Worm (Caenorhabditis elegans) whole organism, L1 larva: Measurements from ENCODE around the gene adbp-1.
A peak's percentile ranks its signal among the peaks of the same experiment; 100 is the strongest.

ENCODE experiments used
- C04F5.9 ChIP-seq: sonication (generic microtip); optimal IDR thresholded peaks from 2 replicates; lab custom pipeline; 2016; ENCODE audit warnings: missing genetic modification characterization, missing compliant biosample characterization
- C34B4.2 ChIP-seq: sonication (generic microtip); optimal IDR thresholded peaks from 2 replicates; lab custom pipeline; 2017; ENCODE audit warnings: mild to moderate bottlenecking, missing genetic modification characterization, missing compliant biosample characterization
- F16B12.6 ChIP-seq: fragments of 150-350 bp; optimal IDR thresholded peaks from 2 replicates; lab custom pipeline; 2014; ENCODE audit warnings: missing biosample characterization, missing genetic modification characterization
- Y116A8C.19 ChIP-seq: sonication (generic microtip); optimal IDR thresholded peaks from 2 replicates; lab custom pipeline; 2016; ENCODE audit warnings: missing compliant biosample characterization, missing genetic modification characterization, borderline replicate concordance
- aha-1 ChIP-seq: fragments of 150-350 bp; optimal IDR thresholded peaks from 2 replicates; lab custom pipeline; 2014; ENCODE audit warnings: missing biosample characterization, missing genetic modification characterization
- alr-1 ChIP-seq: fragments of 200-800 bp; sonication (Bioruptor generic); optimal IDR thresholded peaks from 2 replicates; lab custom pipeline; 2018; ENCODE audit warnings: borderline replicate concordance, mild to moderate bottlenecking, missing genetic modification characterization, missing compliant biosample characterization
- aly-2 ChIP-seq: fragments of 150-350 bp; optimal IDR thresholded peaks from 2 replicates; lab custom pipeline; 2014; ENCODE audit warnings: missing biosample characterization, missing genetic modification characterization
- ama-1 ChIP-seq: fragments of 150-350 bp; optimal IDR thresholded peaks from 2 replicates; lab custom pipeline; 2014
- ceh-88 ChIP-seq: fragments of 200-800 bp; sonication (Bioruptor generic); IDR thresholded peaks from 2 replicates; pipeline ENCODE4 v1.3.6; 2022; ENCODE audit warnings: missing genetic modification characterization, missing compliant biosample characterization
- ceh-90 ChIP-seq: sonication (generic microtip); optimal IDR thresholded peaks from 2 replicates; lab custom pipeline; 2016; ENCODE audit warnings: missing genetic modification characterization, missing compliant biosample characterization
- ces-1 ChIP-seq: fragments of 150-350 bp; optimal IDR thresholded peaks from 2 replicates; lab custom pipeline; 2014; ENCODE audit warnings: missing biosample characterization, missing genetic modification reagents, missing genetic modification characterization
- dsc-1 ChIP-seq: sonication (generic microtip); optimal IDR thresholded peaks from 2 replicates; lab custom pipeline; 2016; ENCODE audit warnings: mild to moderate bottlenecking, missing genetic modification characterization, missing compliant biosample characterization
- efl-1 ChIP-seq, 4 experiments: fragments of 150-350 bp; optimal IDR thresholded peaks in 3 of 4; peaks in 1 of 4; 1 replicate in 1 of 4; 2 replicates in 3 of 4; lab custom pipeline; 2014; ENCODE audit warnings: missing biosample characterization in 2 of 4, missing genetic modification characterization in 2 of 4, missing genetic modification reagents in 2 of 4
- efl-3 ChIP-seq: fragments of 200-800 bp; sonication (Bioruptor generic); optimal IDR thresholded peaks from 2 replicates; lab custom pipeline; 2018; ENCODE audit warnings: mild to moderate bottlenecking, missing genetic modification characterization, missing compliant biosample characterization
- egl-13 ChIP-seq: sonication (generic microtip); optimal IDR thresholded peaks from 2 replicates; lab custom pipeline; 2016; ENCODE audit warnings: missing genotype, missing genetic modification reagents, missing genetic modification characterization, missing compliant biosample characterization
- elt-2 ChIP-seq: sonication (generic microtip); optimal IDR thresholded peaks from 2 replicates; lab custom pipeline; 2016; ENCODE audit warnings: missing genetic modification characterization, mild to moderate bottlenecking, inconsistent platforms, missing compliant biosample characterization, missing genetic modification reagents
- fkh-10 ChIP-seq: sonication (generic microtip); optimal IDR thresholded peaks from 2 replicates; lab custom pipeline; 2017; ENCODE audit warnings: missing biosample characterization, missing genetic modification reagents, missing genetic modification characterization
- fkh-4 ChIP-seq: sonication (generic microtip); optimal IDR thresholded peaks from 2 replicates; lab custom pipeline; 2016; ENCODE audit warnings: missing compliant biosample characterization, missing genetic modification characterization, borderline replicate concordance
- fkh-8 ChIP-seq: sonication (generic microtip); optimal IDR thresholded peaks from 2 replicates; lab custom pipeline; 2016; ENCODE audit warnings: mild to moderate bottlenecking, missing genetic modification characterization, missing compliant biosample characterization
- hpl-2 ChIP-seq: fragments of 150-350 bp; optimal IDR thresholded peaks from 2 replicates; lab custom pipeline; 2014; ENCODE audit warnings: missing biosample characterization, missing genetic modification reagents, missing genetic modification characterization
- irx-1 ChIP-seq: sonication (generic microtip); optimal IDR thresholded peaks from 2 replicates; lab custom pipeline; 2016; ENCODE audit warnings: missing genetic modification characterization, missing compliant biosample characterization
- jun-1 ChIP-seq: fragments of 150-350 bp; optimal IDR thresholded peaks from 2 replicates; lab custom pipeline; 2014; ENCODE audit warnings: missing biosample characterization, missing genetic modification reagents, missing genetic modification characterization
- lin-13 ChIP-seq: fragments of 150-350 bp; optimal IDR thresholded peaks from 2 replicates; lab custom pipeline; 2014; ENCODE audit warnings: missing biosample characterization, missing genetic modification reagents, missing genetic modification characterization
- lin-14 ChIP-seq: fragments of 200-800 bp; sonication (Bioruptor generic); optimal IDR thresholded peaks from 2 replicates; lab custom pipeline; 2018; ENCODE audit warnings: mild to moderate bottlenecking, missing genetic modification characterization, moderate library complexity, missing compliant biosample characterization
- lin-35 ChIP-seq, 2 experiments: fragments of 150-350 bp; optimal IDR thresholded peaks; 2 replicates each; lab custom pipeline; 2014; ENCODE audit warnings: missing biosample characterization in 2 of 2, missing genetic modification characterization in 2 of 2, missing genetic modification reagents in 2 of 2
- lin-39 ChIP-seq: fragments of 150-350 bp; optimal IDR thresholded peaks from 2 replicates; lab custom pipeline; 2014; ENCODE audit warnings: missing biosample characterization, missing genetic modification reagents, missing genetic modification characterization
- lir-3 ChIP-seq: sonication (generic microtip); optimal IDR thresholded peaks from 2 replicates; lab custom pipeline; 2016; ENCODE audit warnings: mild to moderate bottlenecking, missing genetic modification characterization, moderate library complexity, missing compliant biosample characterization; ENCODE audit not compliant: poor library complexity
- lsy-2 ChIP-seq, 2 experiments: fragments of 150-350 bp; optimal IDR thresholded peaks; 2 replicates each; lab custom pipeline; 2014; ENCODE audit warnings: missing biosample characterization in 2 of 2, missing genetic modification characterization in 2 of 2
- mdl-1 ChIP-seq, 2 experiments: fragments of 150-350 bp; optimal IDR thresholded peaks; 2 replicates each; lab custom pipeline; 2014 to 2017; ENCODE audit warnings: missing biosample characterization in 2 of 2, missing genetic modification characterization in 2 of 2, inconsistent platforms in 1 of 2
- mef-2 ChIP-seq: fragments of 150-350 bp; optimal IDR thresholded peaks from 2 replicates; lab custom pipeline; 2014; ENCODE audit warnings: missing biosample characterization, missing genetic modification characterization
- mep-1 ChIP-seq: fragments of 150-350 bp; optimal IDR thresholded peaks from 2 replicates; lab custom pipeline; 2014; ENCODE audit warnings: missing biosample characterization, missing genetic modification characterization
- nhr-11 ChIP-seq: fragments of 150-350 bp; optimal IDR thresholded peaks from 2 replicates; lab custom pipeline; 2014; ENCODE audit warnings: missing biosample characterization, missing genetic modification characterization
- nhr-20 ChIP-seq: sonication (generic microtip); optimal IDR thresholded peaks from 2 replicates; lab custom pipeline; 2016; ENCODE audit warnings: mild to moderate bottlenecking, missing genetic modification characterization, missing compliant biosample characterization
- nhr-28 ChIP-seq: fragments of 150-350 bp; optimal IDR thresholded peaks from 2 replicates; lab custom pipeline; 2014; ENCODE audit warnings: missing biosample characterization, missing genetic modification characterization
- nhr-84 ChIP-seq: sonication (generic microtip); optimal IDR thresholded peaks from 2 replicates; lab custom pipeline; 2017; ENCODE audit warnings: missing biosample characterization, missing genetic modification characterization
- nhr-85 ChIP-seq: sonication (generic microtip); peaks from one replicate; lab custom pipeline; 2016; ENCODE audit warnings: missing genetic modification characterization, inconsistent platforms, missing compliant biosample characterization
- nhr-90 ChIP-seq: sonication (generic microtip); optimal IDR thresholded peaks from 2 replicates; lab custom pipeline; 2016; ENCODE audit warnings: mild to moderate bottlenecking, missing genetic modification characterization, missing compliant biosample characterization; ENCODE audit not compliant: poor library complexity
- pag-3 ChIP-seq: sonication (generic microtip); optimal IDR thresholded peaks from 2 replicates; lab custom pipeline; 2017; ENCODE audit warnings: missing genetic modification characterization, mild to moderate bottlenecking, missing compliant biosample characterization, antibody characterized with exemption, borderline replicate concordance; ENCODE audit not compliant: insufficient read depth
- pax-3 ChIP-seq: fragments of 200-800 bp; sonication (Bioruptor generic); optimal IDR thresholded peaks from 2 replicates; lab custom pipeline; 2018; ENCODE audit warnings: mild to moderate bottlenecking, missing genetic modification characterization, moderate library complexity, missing compliant biosample characterization
- pqm-1 ChIP-seq: sonication (generic microtip); optimal IDR thresholded peaks from 3 replicates; lab custom pipeline; 2017; ENCODE audit warnings: missing biosample characterization, missing genetic modification characterization
- rnt-1 ChIP-seq: sonication (generic microtip); optimal IDR thresholded peaks from 2 replicates; lab custom pipeline; 2016; ENCODE audit warnings: mild to moderate bottlenecking, missing genetic modification characterization, moderate library complexity, missing compliant biosample characterization
- snpc-4 ChIP-seq: fragments of 150-350 bp; optimal IDR thresholded peaks from 2 replicates; lab custom pipeline; 2014; ENCODE audit warnings: missing biosample characterization, missing genetic modification characterization
- sptf-1 ChIP-seq: fragments of 150-350 bp; optimal IDR thresholded peaks from 2 replicates; lab custom pipeline; 2014; ENCODE audit warnings: missing biosample characterization, missing genetic modification characterization
- sup-37 ChIP-seq: fragments of 200-800 bp; sonication (Bioruptor generic); optimal IDR thresholded peaks from 2 replicates; lab custom pipeline; 2018; ENCODE audit warnings: mild to moderate bottlenecking, missing genetic modification characterization, missing compliant biosample characterization
- tlp-1 ChIP-seq: fragments of 150-350 bp; optimal IDR thresholded peaks from 2 replicates; lab custom pipeline; 2014; ENCODE audit warnings: missing biosample characterization, missing genetic modification characterization
- unc-130 ChIP-seq: fragments of 150-350 bp; optimal IDR thresholded peaks from 2 replicates; lab custom pipeline; 2017; ENCODE audit warnings: missing biosample characterization, missing genetic modification characterization, inconsistent platforms
- unc-62 ChIP-seq: fragments of 150-350 bp; optimal IDR thresholded peaks from 2 replicates; lab custom pipeline; 2014; ENCODE audit warnings: missing biosample characterization, missing genetic modification reagents, missing genetic modification characterization
- unc-86 ChIP-seq: sonication (generic microtip); optimal IDR thresholded peaks from 2 replicates; lab custom pipeline; 2016; ENCODE audit warnings: missing genetic modification characterization, missing compliant biosample characterization
- vab-15 ChIP-seq: sonication (generic microtip); optimal IDR thresholded peaks from 2 replicates; lab custom pipeline; 2017; ENCODE audit warnings: missing genotype, mild to moderate bottlenecking, missing genetic modification characterization, missing compliant biosample characterization
- zag-1 ChIP-seq: fragments of 150-350 bp; optimal IDR thresholded peaks from 2 replicates; lab custom pipeline; 2014; ENCODE audit warnings: missing biosample characterization, missing genetic modification characterization
- zip-4 ChIP-seq: fragments of 200-800 bp; sonication (Bioruptor generic); optimal IDR thresholded peaks from 2 replicates; lab custom pipeline; 2018; ENCODE audit warnings: mild to moderate bottlenecking, missing genetic modification characterization, moderate library complexity, missing compliant biosample characterization
- ztf-11 ChIP-seq, 2 experiments: sonication (generic microtip); optimal IDR thresholded peaks; 2 replicates each; lab custom pipeline; 2016 to 2017; ENCODE audit warnings: missing genetic modification characterization in 2 of 2, missing biosample characterization in 1 of 2, missing compliant biosample characterization in 1 of 2
- ztf-4 ChIP-seq: fragments of 150-350 bp; optimal IDR thresholded peaks from 2 replicates; lab custom pipeline; 2014; ENCODE audit warnings: missing biosample characterization, missing genetic modification characterization

Gene adbp-1

ce11 chrII:11440265-11440664, 3.7 kb upstream of the adbp-1 start, which contains the start of gene VW02B12L.2:
Gene VW02B12L.2, minus strand, starts transcription at chrII:11440329.
- TF ChIP-seq lir-3 (tag; lab: Kevin White, UChicago) (no peak), aly-2 (tag; lab: Kevin White, UChicago) (no peak), ces-1 (GFP tag; lab: Kevin White, UChicago) (no peak), pag-3 (tag; lab: Kevin White, UChicago) (no peak), nhr-90 (tag; lab: Kevin White, UChicago) (peak; percentile 34), lsy-2 (tag; optimal IDR thresholded peaks at IDR 0.05; lab: Kevin White, UChicago) (peak; percentile 53 to 85), C34B4.2 (tag; lab: Kevin White, UChicago) (no peak), nhr-11 (tag; lab: Kevin White, UChicago) (no peak), ztf-11 (tag; optimal IDR thresholded peaks at IDR 0.05; lab: Kevin White, UChicago) (no peak), pax-3 (no peak), efl-3 (GFP tag; lab: Kevin White, UChicago) (no peak), rnt-1 (tag; lab: Kevin White, UChicago) (peak; percentile 38), hpl-2 (GFP tag; lab: Kevin White, UChicago) (no peak), irx-1 (tag; lab: Kevin White, UChicago) (no peak), lin-14 (peak; percentile 61), zip-4 (GFP tag; lab: Kevin White, UChicago) (no peak), lin-39 (tag; lab: Kevin White, UChicago) (peak; percentile 10), dsc-1 (peak; percentile 18), sptf-1 (tag; lab: Kevin White, UChicago) (no peak), C04F5.9 (no peak), lin-35 (GFP tag; optimal IDR thresholded peaks at IDR 0.05; lab: Kevin White, UChicago) (peak; percentile 89 to 96), ama-1 (lab: Kevin White, UChicago) (no peak), snpc-4 (tag; lab: Kevin White, UChicago) (peak; percentile 7), sup-37 (GFP tag; lab: Kevin White, UChicago) (no peak), ztf-4 (tag; lab: Kevin White, UChicago) (no peak), ceh-88 (GFP tag; lab: Robert Waterston, UW) (no peak), nhr-20 (peak; percentile 52), unc-130 (tag; lab: Kevin White, UChicago) (no peak), alr-1 (no peak), efl-1 (optimal IDR thresholded peaks at IDR 0.05; lab: Kevin White, UChicago) (peak; percentile 43 to 91), efl-1 (GFP tag; optimal IDR thresholded peaks at IDR 0.05 in 1 of 2; lab: Kevin White, UChicago) (peak; percentile 90 to 99), unc-62 (GFP tag; lab: Kevin White, UChicago) (no peak), zag-1 (tag; lab: Kevin White, UChicago) (no peak), nhr-28 (no peak), fkh-4 (tag; lab: Kevin White, UChicago) (no peak), nhr-85 (tag; lab: Kevin White, UChicago) (no peak), mef-2 (no peak), F16B12.6 (no peak), fkh-10 (no peak), unc-86 (no peak), Y116A8C.19 (tag; lab: Kevin White, UChicago) (no peak), egl-13 (tag; lab: Kevin White, UChicago) (no peak), mep-1 (tag; lab: Kevin White, UChicago) (no peak), mdl-1 (tag; optimal IDR thresholded peaks at IDR 0.05; lab: Kevin White, UChicago) (no peak), pqm-1 (tag; lab: Kevin White, UChicago) (no peak), elt-2 (no peak), ceh-90 (no peak), lin-13 (GFP tag; lab: Kevin White, UChicago) (no peak), tlp-1 (no peak), fkh-8 (tag; lab: Kevin White, UChicago) (peak; percentile 4), jun-1 (tag; lab: Kevin White, UChicago) (no peak), nhr-84 (tag; lab: Kevin White, UChicago) (no peak), aha-1 (tag; lab: Kevin White, UChicago) (no peak), vab-15 (tag; lab: Kevin White, UChicago) (peak; percentile 74)
